Worm (Caenorhabditis elegans) whole organism, early embryonic: ENCODE measurements around the gene nhr-120.

Experiments used
- B0310.2 ChIP-seq: sonication (generic microtip); optimal IDR thresholded peaks from 2 replicates; lab custom pipeline; 2016; ENCODE audit warnings: mild to moderate bottlenecking, missing genetic modification characterization, missing compliant biosample characterization
- F13C5.2 ChIP-seq: sonication (generic microtip); optimal IDR thresholded peaks from 2 replicates; lab custom pipeline; 2017; ENCODE audit warnings: mild to moderate bottlenecking, missing genetic modification characterization, inconsistent platforms, missing compliant biosample characterization
- aly-1 ChIP-seq: sonication (generic microtip); optimal IDR thresholded peaks from 2 replicates; lab custom pipeline; 2016; ENCODE audit warnings: missing genetic modification characterization, missing compliant biosample characterization
- ama-1 ChIP-seq: fragments of 150-350 bp; optimal IDR thresholded peaks from 2 replicates; lab custom pipeline; 2014
- ceh-13 ChIP-seq: fragments of 200-800 bp; sonication (Bioruptor generic); optimal IDR thresholded peaks from 2 replicates; lab custom pipeline; 2018; ENCODE audit warnings: mild to moderate bottlenecking, missing genetic modification characterization, missing compliant biosample characterization
- ceh-36 ChIP-seq: sonication (generic microtip); optimal IDR thresholded peaks from 2 replicates; lab custom pipeline; 2016; ENCODE audit warnings: missing genetic modification characterization, inconsistent platforms, missing compliant biosample characterization
- ets-7 ChIP-seq: sonication (generic microtip); optimal IDR thresholded peaks from 2 replicates; lab custom pipeline; 2016; ENCODE audit warnings: missing genotype, missing genetic modification characterization, missing compliant biosample characterization
- flt-1 ChIP-seq: fragments of 200-800 bp; sonication (Bioruptor generic); IDR thresholded peaks from 2 replicates; pipeline ENCODE4 v1.3.6; 2022; ENCODE audit warnings: missing genetic modification characterization, missing compliant biosample characterization
- hmbx-1 ChIP-seq: sonication (generic microtip); optimal IDR thresholded peaks from 2 replicates; lab custom pipeline; 2016; ENCODE audit warnings: mild to moderate bottlenecking, missing genetic modification characterization, missing compliant biosample characterization
- hmg-4 ChIP-seq: fragments of 200-800 bp; sonication (Bioruptor generic); optimal IDR thresholded peaks from 2 replicates; lab custom pipeline; 2018; ENCODE audit warnings: mild to moderate bottlenecking, missing genetic modification characterization, missing compliant biosample characterization
- hnd-1 ChIP-seq: sonication (generic microtip); optimal IDR thresholded peaks from 2 replicates; lab custom pipeline; 2016; ENCODE audit warnings: missing genetic modification characterization, missing compliant biosample characterization
- pes-1 ChIP-seq: fragments of 200-800 bp; sonication (Bioruptor generic); IDR thresholded peaks from 2 replicates; pipeline ENCODE4 v1.3.6; 2022; ENCODE audit warnings: missing genetic modification reagents, missing genetic modification characterization, missing compliant biosample characterization
- scrt-1 ChIP-seq: fragments of 200-800 bp; sonication (Bioruptor generic); IDR thresholded peaks from 2 replicates; pipeline ENCODE4 v1.3.6; 2022; ENCODE audit warnings: missing genetic modification characterization, missing compliant biosample characterization
- sea-1 ChIP-seq: fragments of 200-800 bp; sonication (Bioruptor generic); conservative IDR thresholded peaks from 2 replicates; pipeline ENCODE4 v1.3.6; 2022; ENCODE audit warnings: missing genetic modification characterization, missing compliant biosample characterization
- tbx-11 ChIP-seq: fragments of 200-800 bp; sonication (Bioruptor generic); IDR thresholded peaks from 2 replicates; pipeline ENCODE4 v1.3.6; 2022; ENCODE audit warnings: missing genetic modification characterization, missing compliant biosample characterization
- tbx-37 ChIP-seq: fragments of 200-800 bp; sonication (Bioruptor generic); conservative IDR thresholded peaks from 2 replicates; pipeline ENCODE4 v1.3.6; 2022; ENCODE audit warnings: missing genetic modification reagents, missing genetic modification characterization, missing compliant biosample characterization
- tra-4 ChIP-seq: sonication (generic microtip); optimal IDR thresholded peaks from 2 replicates; lab custom pipeline; 2017; ENCODE audit warnings: missing genetic modification characterization, missing compliant biosample characterization

The nhr-120 gene

ce11 chrX:6637933-6638332 lies 2.5 kb downstream of the nhr-120 start:
- TF ChIP-seq hnd-1 (tag; lab: Kevin White, UChicago) = no peak
- TF ChIP-seq B0310.2 (tag; lab: Kevin White, UChicago) = no peak
- TF ChIP-seq F13C5.2 (tag; lab: Kevin White, UChicago) = no peak
- TF ChIP-seq scrt-1 (GFP tag; lab: Robert Waterston, UW) = no peak
- TF ChIP-seq ceh-36 (tag; lab: Kevin White, UChicago) = no peak
- TF ChIP-seq flt-1 = no peak
- TF ChIP-seq tbx-37 (GFP tag; lab: Robert Waterston, UW) = no peak
- TF ChIP-seq tbx-11 (GFP tag; lab: Robert Waterston, UW) = no peak
- TF ChIP-seq hmg-4 (GFP tag; lab: Kevin White, UChicago) = no peak
- no peak for TF ChIP-seq hmbx-1 (tag; lab: Kevin White, UChicago)
- no peak for TF ChIP-seq tra-4 (tag; lab: Kevin White, UChicago)

- TF ChIP-seq scrt-1 (GFP tag; lab: Robert Waterston, UW) (no peak), tra-4 (tag; lab: Kevin White, UChicago) (no peak), pes-1 (no peak), hmbx-1 (tag; lab: Kevin White, UChicago) (no peak), tbx-11 (GFP tag; lab: Robert Waterston, UW) (no peak), aly-1 (tag; lab: Kevin White, UChicago) (no peak), ets-7 (tag; lab: Kevin White, UChicago) (no peak), tbx-37 (GFP tag; lab: Robert Waterston, UW) (no peak), F13C5.2 (tag; lab: Kevin White, UChicago) (no peak), hnd-1 (tag; lab: Kevin White, UChicago) (no peak), B0310.2 (tag; lab: Kevin White, UChicago) (no peak), ama-1 (lab: Kevin White, UChicago) (no peak), flt-1 (no peak), sea-1 (GFP tag; lab: Robert Waterston, UW) (no peak), ceh-13 (GFP tag; lab: Kevin White, UChicago) (no peak), ceh-36 (tag; lab: Kevin White, UChicago) (no peak), hmg-4 (GFP tag; lab: Kevin White, UChicago) (no peak)
Measured at ce11 chrX:6635173-6635572, 5.2 kb downstream of the nhr-120 start, which contains the start of gene aexr-1. Gene aexr-1, minus strand, starts transcription at chrX:6635273.

DNA sequence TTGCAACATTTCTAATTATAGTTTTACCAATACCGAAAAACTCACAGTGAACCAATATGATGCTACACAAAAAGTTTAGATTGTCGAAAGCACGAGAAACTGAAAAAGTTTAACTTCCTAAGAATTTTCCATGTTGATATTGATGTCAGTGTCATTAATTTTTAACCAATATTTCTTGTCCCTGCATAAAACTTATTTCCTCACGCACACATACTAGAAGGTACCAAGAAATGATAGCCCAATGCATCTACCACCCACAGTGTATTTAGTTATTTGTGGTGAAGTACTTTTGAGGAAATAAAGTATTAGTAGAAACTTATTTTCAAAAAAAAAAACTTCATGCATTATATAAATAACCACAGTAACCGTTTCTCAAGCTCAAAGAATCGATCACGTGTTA lies 9.0 kb downstream of the nhr-120 start, which contains the start of gene aexr-2:
aexr-2 (minus strand) TSS at position 101 of the 400 bp plus-strand sequence.
- TF ChIP-seq hmg-4 (GFP tag; lab: Kevin White, UChicago) (no peak), sea-1 (GFP tag; lab: Robert Waterston, UW) (no peak), ceh-13 (GFP tag; lab: Kevin White, UChicago) (no peak), tbx-37 (GFP tag; lab: Robert Waterston, UW) (no peak), tbx-11 (GFP tag; lab: Robert Waterston, UW) (no peak), hnd-1 (tag; lab: Kevin White, UChicago) (no peak), ets-7 (tag; lab: Kevin White, UChicago) (no peak), tra-4 (tag; lab: Kevin White, UChicago) (no peak), F13C5.2 (tag; lab: Kevin White, UChicago) (no peak), B0310.2 (tag; lab: Kevin White, UChicago) (no peak), ceh-36 (tag; lab: Kevin White, UChicago) (no peak), aly-1 (tag; lab: Kevin White, UChicago) (no peak), pes-1 (no peak), hmbx-1 (tag; lab: Kevin White, UChicago) (no peak), flt-1 (no peak), scrt-1 (GFP tag; lab: Robert Waterston, UW) (no peak), ama-1 (lab: Kevin White, UChicago) (no peak)

DNA sequence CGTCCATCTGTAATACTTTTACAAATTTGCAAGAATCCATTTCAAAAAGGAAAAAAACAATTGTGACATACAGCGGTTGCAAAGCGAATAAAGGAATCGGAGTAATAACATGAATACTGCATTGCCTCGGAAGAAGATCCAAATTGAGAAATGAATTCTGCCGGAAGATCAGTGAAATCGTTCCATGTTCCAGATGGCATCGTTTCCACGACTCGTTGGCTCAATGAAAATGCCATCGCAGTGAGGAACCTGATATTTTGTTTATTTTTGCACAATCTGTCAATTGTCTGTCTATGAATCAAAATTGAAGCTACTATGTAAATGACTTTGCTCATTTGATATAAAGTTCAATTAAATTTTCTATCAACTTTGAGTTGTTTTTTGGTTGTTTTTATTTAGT lies 9.8 kb downstream of the nhr-120 start:
- TF ChIP-seq ceh-13 (GFP tag; lab: Kevin White, UChicago) (no peak), tbx-11 (GFP tag; lab: Robert Waterston, UW) (no peak), scrt-1 (GFP tag; lab: Robert Waterston, UW) (no peak), ets-7 (tag; lab: Kevin White, UChicago) (no peak), aly-1 (tag; lab: Kevin White, UChicago) (no peak), hnd-1 (tag; lab: Kevin White, UChicago) (no peak), sea-1 (GFP tag; lab: Robert Waterston, UW) (no peak)

DNA sequence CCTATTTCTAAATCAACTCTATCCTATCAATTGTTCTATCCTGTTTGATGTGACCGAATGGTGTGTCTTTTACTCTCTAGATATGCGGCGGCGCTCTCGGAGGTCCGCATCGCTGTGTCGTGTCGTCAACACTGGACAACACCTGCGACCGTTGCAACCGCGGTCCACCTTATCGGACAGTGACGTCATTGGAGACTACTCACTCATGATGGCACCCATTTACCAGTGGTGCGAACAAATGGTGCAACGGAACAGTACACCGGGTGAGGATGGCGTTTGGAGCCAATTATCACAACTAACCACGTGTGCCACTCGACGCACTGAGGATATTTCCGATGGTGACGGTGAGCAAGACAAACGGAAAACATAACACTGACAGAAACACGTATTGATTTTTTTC lies 15.1 kb downstream of the nhr-120 start:
- no peak for TF ChIP-seq ceh-13 (GFP tag; lab: Kevin White, UChicago)
- no peak for TF ChIP-seq pes-1
- no peak for TF ChIP-seq flt-1
- TF ChIP-seq hmg-4 (GFP tag; lab: Kevin White, UChicago) = no peak
- TF ChIP-seq F13C5.2 (tag; lab: Kevin White, UChicago) = no peak
- TF ChIP-seq ets-7 (tag; lab: Kevin White, UChicago) = no peak
- no peak for TF ChIP-seq tbx-11 (GFP tag; lab: Robert Waterston, UW)
- TF ChIP-seq aly-1 (tag; lab: Kevin White, UChicago) = no peak
- no peak for TF ChIP-seq tra-4 (tag; lab: Kevin White, UChicago)
- TF ChIP-seq ama-1 (lab: Kevin White, UChicago) = no peak
- no peak for TF ChIP-seq tbx-37 (GFP tag; lab: Robert Waterston, UW)
- no peak for TF ChIP-seq scrt-1 (GFP tag; lab: Robert Waterston, UW)
- TF ChIP-seq hmbx-1 (tag; lab: Kevin White, UChicago) = no peak
- TF ChIP-seq ceh-36 (tag; lab: Kevin White, UChicago) = no peak
- TF ChIP-seq hnd-1 (tag; lab: Kevin White, UChicago) = no peak
- TF ChIP-seq sea-1 (GFP tag; lab: Robert Waterston, UW) = no peak
- TF ChIP-seq B0310.2 (tag; lab: Kevin White, UChicago) = no peak

DNA sequence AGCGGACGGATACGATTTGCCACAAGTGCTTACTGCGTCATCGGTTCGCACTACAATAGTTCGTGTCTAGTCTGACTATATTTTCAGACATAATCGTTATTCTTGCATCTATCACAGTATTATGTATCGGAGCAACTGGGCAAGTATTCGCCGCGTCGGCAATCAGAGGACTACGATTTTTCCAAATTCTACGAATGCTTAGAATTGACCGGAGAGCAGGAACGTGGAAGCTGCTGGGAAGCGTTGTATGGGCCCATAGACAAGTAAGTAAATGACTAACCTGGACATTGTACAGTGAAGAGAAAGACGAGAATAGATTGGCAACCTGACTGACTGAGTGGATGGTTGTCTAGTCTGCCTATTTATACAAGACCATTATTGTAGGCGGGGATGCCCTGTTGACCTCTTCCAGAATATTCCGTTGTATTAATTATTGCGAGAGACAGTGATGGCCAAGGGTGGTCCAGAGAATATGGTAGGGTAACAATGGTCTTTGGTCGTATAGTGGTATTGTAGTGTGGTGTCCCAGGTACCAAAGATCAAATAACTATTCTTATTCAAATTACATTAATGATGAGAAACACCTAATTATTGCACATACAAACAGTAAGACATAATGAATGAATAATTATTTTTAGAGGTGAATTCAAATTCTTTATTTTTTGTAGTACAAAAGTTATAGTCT lies 17.7 kb downstream of the nhr-120 start, which contains the start of gene clec-266:
clec-266 (minus strand) TSS at position 364 of the 685 bp plus-strand sequence.
- TF ChIP-seq flt-1 = peak; percentile 2; the same call in 1 of the 2 replicates
- no peak for TF ChIP-seq hmg-4 (GFP tag; lab: Kevin White, UChicago)
- peak; percentile 94 for TF ChIP-seq ama-1 (lab: Kevin White, UChicago)
